Worm (Caenorhabditis elegans) whole organism, late embryonic: ENCODE data around the gene bmy-1.

Experiments used
- Y22D7AL.16 ChIP-seq: sonication (generic microtip); optimal IDR thresholded peaks from 2 replicates; lab custom pipeline; 2016; ENCODE audit warnings: missing genetic modification characterization, missing compliant biosample characterization
- elt-2 ChIP-seq: sonication (generic microtip); optimal IDR thresholded peaks from 2 replicates; lab custom pipeline; 2016; ENCODE audit warnings: missing genetic modification reagents, missing genetic modification characterization, missing compliant biosample characterization
- elt-4 ChIP-seq: sonication (generic microtip); optimal IDR thresholded peaks from 2 replicates; lab custom pipeline; 2016; ENCODE audit warnings: missing genetic modification characterization, missing compliant biosample characterization
- ets-4 ChIP-seq: sonication (generic microtip); optimal IDR thresholded peaks from 2 replicates; lab custom pipeline; 2016; ENCODE audit warnings: missing genetic modification characterization, missing compliant biosample characterization
- hlh-13 ChIP-seq: fragments of 200-800 bp; sonication (Bioruptor generic); optimal IDR thresholded peaks from 2 replicates; lab custom pipeline; 2018; ENCODE audit warnings: mild to moderate bottlenecking, missing genetic modification characterization, missing compliant biosample characterization
- pha-4 ChIP-seq: fragments of 150-350 bp; optimal IDR thresholded peaks from 2 replicates; lab custom pipeline; 2018; ENCODE audit warnings: missing biosample characterization, missing genetic modification reagents, missing genetic modification characterization
- pqm-1 ChIP-seq: sonication (generic microtip); optimal IDR thresholded peaks from 2 replicates; lab custom pipeline; 2016; ENCODE audit warnings: missing genetic modification characterization, missing compliant biosample characterization
- unc-3 ChIP-seq, 2 experiments: fragments of 200-800 bp in 1 of 2; sonication (Bioruptor generic) in 1 of 2; sonication (generic microtip) in 1 of 2; conservative IDR thresholded peaks in 1 of 2; optimal IDR thresholded peaks in 1 of 2; 2 replicates each; pipeline versions ENCODE4 v1.3.6 to Lab custom; 2016 to 2022; ENCODE audit warnings: missing compliant biosample characterization in 2 of 2, missing genetic modification characterization in 2 of 2, missing genetic modification reagents in 1 of 2
- unc-55 ChIP-seq: sonication (generic microtip); optimal IDR thresholded peaks from 2 replicates; lab custom pipeline; 2017; ENCODE audit warnings: missing biosample characterization, missing genetic modification reagents, missing genetic modification characterization
- unc-86 ChIP-seq: sonication (generic microtip); optimal IDR thresholded peaks from 2 replicates; lab custom pipeline; 2016; ENCODE audit warnings: missing genetic modification characterization, missing compliant biosample characterization

DNA sequence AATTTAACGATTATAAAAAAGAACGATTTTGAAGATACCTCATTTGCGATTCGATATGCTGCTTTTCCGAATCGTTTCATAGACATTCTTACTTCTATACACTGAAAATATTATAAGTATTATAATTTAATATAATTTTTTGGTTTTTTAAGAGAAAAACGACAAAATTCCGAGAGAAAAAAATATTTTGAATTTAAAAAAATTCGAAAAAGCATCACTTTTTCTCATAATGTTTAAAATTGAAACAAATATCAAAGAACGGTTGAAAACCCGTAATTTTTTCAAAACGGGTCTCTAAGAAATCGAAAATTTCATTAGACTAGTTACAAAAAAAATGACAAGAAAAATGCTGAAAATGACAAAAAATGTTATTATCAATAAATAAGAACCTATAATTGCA lies 37.1 kb downstream of the bmy-1 start, which contains the start of gene pink-1:
- no peak for TF ChIP-seq unc-55 (GFP tag; lab: Kevin White, UChicago)
- no peak for TF ChIP-seq elt-2 (tag; lab: Kevin White, UChicago)
- TF ChIP-seq Y22D7AL.16 (tag; lab: Kevin White, UChicago), result no peak
- TF ChIP-seq pqm-1 (tag; lab: Kevin White, UChicago), result no peak
- TF ChIP-seq hlh-13 (GFP tag; lab: Kevin White, UChicago), result no peak
- TF ChIP-seq ets-4, result no peak
- TF ChIP-seq elt-4 (tag; lab: Kevin White, UChicago), result no peak
- no peak for TF ChIP-seq pha-4 (tag; lab: Kevin White, UChicago)
- TF ChIP-seq unc-3 (GFP tag; conservative IDR thresholded peaks at IDR 0.05; lab: Robert Waterston, UW), result no peak
- no peak for TF ChIP-seq unc-3 (tag; optimal IDR thresholded peaks at IDR 0.05; lab: Kevin White, UChicago)
- no peak for TF ChIP-seq unc-86 (tag; lab: Kevin White, UChicago)
